Worm (Caenorhabditis elegans): ENCODE results near the gene zzz-1.

- peak; percentile 40 for TF ChIP-seq jun-1 (tag; optimal IDR thresholded peaks at IDR 0.05)
- TF ChIP-seq pqm-1 (tag; optimal IDR thresholded peaks at IDR 0.05) = no peak
- TF ChIP-seq F16B12.6 (tag; optimal IDR thresholded peaks at IDR 0.05) = no peak
- TF ChIP-seq nhr-28 (tag; optimal IDR thresholded peaks at IDR 0.05) = no peak
- TF ChIP-seq mdl-1 (tag; optimal IDR thresholded peaks at IDR 0.05) = no peak
Observed at ce11 chrV:10856901-10857637, 51.9 kb downstream of the zzz-1 start.

Measured in whole organism, L1 larva.